Worm (Caenorhabditis elegans) whole organism, mixed stage, embryonic: ENCODE data around the gene rpy-1.

Experiments
- blmp-1 ChIP-seq: fragments of 150-350 bp; optimal IDR thresholded peaks from 2 replicates; lab custom pipeline; 2014; ENCODE audit warnings: missing biosample characterization, missing genetic modification characterization
- ceh-83 ChIP-seq: fragments of 200-800 bp; sonication (Bioruptor generic); optimal IDR thresholded peaks from 2 replicates; lab custom pipeline; 2018; ENCODE audit warnings: mild to moderate bottlenecking, missing genetic modification characterization, missing compliant biosample characterization
- elt-3 ChIP-seq: fragments of 150-350 bp; optimal IDR thresholded peaks from 2 replicates; lab custom pipeline; 2014; ENCODE audit warnings: missing biosample characterization, missing genetic modification characterization
- ham-2 ChIP-seq: fragments of 200-800 bp; sonication (Bioruptor generic); optimal IDR thresholded peaks from 2 replicates; lab custom pipeline; 2018; ENCODE audit warnings: mild to moderate bottlenecking, missing genetic modification characterization, missing compliant biosample characterization
- lin-13 ChIP-seq: fragments of 150-350 bp; optimal IDR thresholded peaks from 2 replicates; lab custom pipeline; 2014; ENCODE audit warnings: missing biosample characterization, missing genetic modification characterization
- lsy-2 ChIP-seq: fragments of 150-350 bp; optimal IDR thresholded peaks from 2 replicates; lab custom pipeline; 2014; ENCODE audit warnings: missing biosample characterization, missing genetic modification characterization
- mab-5 ChIP-seq: fragments of 150-350 bp; optimal IDR thresholded peaks from 2 replicates; lab custom pipeline; 2014; ENCODE audit warnings: missing biosample characterization, missing genetic modification characterization
- mep-1 ChIP-seq: fragments of 150-350 bp; optimal IDR thresholded peaks from 2 replicates; lab custom pipeline; 2017; ENCODE audit warnings: missing biosample characterization, missing genetic modification reagents, missing genetic modification characterization, inconsistent platforms
- nhr-12 ChIP-seq: fragments of 150-350 bp; optimal IDR thresholded peaks from 2 replicates; lab custom pipeline; 2014; ENCODE audit warnings: missing biosample characterization, missing genetic modification characterization
- nhr-237 ChIP-seq: fragments of 150-350 bp; optimal IDR thresholded peaks from 2 replicates; lab custom pipeline; 2014; ENCODE audit warnings: missing biosample characterization, missing genetic modification characterization
- nhr-28 ChIP-seq: fragments of 150-350 bp; optimal IDR thresholded peaks from 2 replicates; lab custom pipeline; 2014; ENCODE audit warnings: missing biosample characterization, missing genetic modification characterization
- snpc-4 ChIP-seq: fragments of 150-350 bp; optimal IDR thresholded peaks from 2 replicates; lab custom pipeline; 2014; ENCODE audit warnings: missing biosample characterization, missing genetic modification characterization
- ztf-11 ChIP-seq: fragments of 150-350 bp; optimal IDR thresholded peaks from 2 replicates; lab custom pipeline; 2014; ENCODE audit warnings: missing biosample characterization, missing genetic modification characterization

ce11 chrII:6682918-6683317, 22.5 kb downstream of the rpy-1 start:
- no peak for TF ChIP-seq mep-1 (tag; lab: Kevin White, UChicago)
- no peak for TF ChIP-seq ztf-11
- no peak for TF ChIP-seq blmp-1 (tag; lab: Kevin White, UChicago)
- TF ChIP-seq nhr-12 (tag; lab: Kevin White, UChicago) = no peak
- TF ChIP-seq nhr-237 (tag; lab: Kevin White, UChicago) = no peak
- TF ChIP-seq nhr-28 (tag; lab: Kevin White, UChicago) = no peak
- TF ChIP-seq ceh-83 (GFP tag; lab: Kevin White, UChicago) = no peak
- no peak for TF ChIP-seq mab-5 (tag; lab: Kevin White, UChicago)
- TF ChIP-seq lsy-2 (tag; lab: Kevin White, UChicago) = no peak
- TF ChIP-seq ham-2 = no peak
- TF ChIP-seq elt-3 (tag; lab: Kevin White, UChicago) = no peak
- TF ChIP-seq lin-13 (tag; lab: Kevin White, UChicago) = no peak
- TF ChIP-seq snpc-4 = no peak
